Fruit fly (Drosophila melanogaster): ENCODE data around the gene CG32845.
A peak's percentile ranks its signal among the peaks of the same experiment; 100 is the strongest.

The CG32845 gene

DNA sequence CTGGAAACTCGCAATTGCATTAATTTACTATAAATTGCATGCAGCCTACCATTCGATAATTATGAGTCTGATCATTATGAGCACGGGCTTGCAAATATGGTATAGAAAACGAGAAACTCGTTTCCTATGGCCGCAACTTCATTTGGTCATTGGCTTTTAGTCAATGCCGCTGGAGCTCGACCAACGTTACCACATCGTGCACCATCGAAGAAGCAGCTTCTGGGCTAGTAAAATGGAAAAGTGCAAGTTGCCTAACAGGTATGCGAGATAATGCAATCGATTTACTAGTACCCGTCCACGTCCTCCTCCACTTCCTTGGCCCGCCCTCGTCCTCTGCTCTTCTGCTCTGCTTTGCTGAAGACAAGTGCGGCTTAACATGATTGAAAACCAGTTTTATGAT lies 11.1 kb upstream of the CG32845 start:
- no peak for TF ChIP-seq Hr83 (GFP tag; optimal IDR thresholded peaks at IDR 0.05; ENCODE audit: poor library complexity, severe bottlenecking)
- no peak for TF ChIP-seq Vsx2 (GFP tag; optimal IDR thresholded peaks at IDR 0.05; ENCODE audit: partially characterized antibody)
- no peak for TF ChIP-seq h (GFP tag; optimal IDR thresholded peaks at IDR 0.05)
- no peak for TF ChIP-seq Dfd (GFP tag; optimal IDR thresholded peaks at IDR 0.05)
- TF ChIP-seq GATAd (GFP tag; optimal IDR thresholded peaks at IDR 0.05): no peak
- TF ChIP-seq Abd-B (GFP tag; optimal IDR thresholded peaks at IDR 0.05): no peak
- TF ChIP-seq HLH106 (tag; optimal IDR thresholded peaks at IDR 0.05): no peak
- TF ChIP-seq Jra (GFP tag; optimal IDR thresholded peaks at IDR 0.05): no peak
- no peak for TF ChIP-seq dl (GFP tag; optimal IDR thresholded peaks at IDR 0.05; ENCODE audit: insufficient read depth in 1 of 2, partially characterized antibody in 2 of 2)

DNA sequence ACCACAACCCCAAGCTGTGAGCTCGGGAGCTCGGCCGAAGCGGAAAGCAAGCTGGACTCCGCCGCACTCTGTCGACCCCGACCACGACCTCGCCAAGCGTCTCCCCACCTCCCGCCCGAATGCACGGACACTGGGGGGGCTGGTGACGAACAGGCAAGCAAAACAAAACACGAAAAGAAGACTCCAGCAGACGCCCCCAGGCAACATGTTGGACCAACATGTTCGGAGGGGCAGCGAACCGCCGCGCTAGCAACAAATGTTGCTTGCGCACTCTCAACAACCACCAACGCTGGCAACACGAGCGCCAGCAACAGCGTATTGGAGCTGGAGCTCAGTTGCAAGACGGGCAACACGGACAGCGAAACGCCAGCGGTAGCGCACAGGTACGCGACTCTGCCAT lies 9.1 kb upstream of the CG32845 start:
- peak; percentile 16 for TF ChIP-seq Dif (GFP tag; optimal IDR thresholded peaks at IDR 0.05; ENCODE audit: partially characterized antibody)
- no peak for TF ChIP-seq Hr83 (GFP tag; optimal IDR thresholded peaks at IDR 0.05; ENCODE audit: poor library complexity, severe bottlenecking)
- peak; percentile 90 for TF ChIP-seq psq (GFP tag; optimal IDR thresholded peaks at IDR 0.05)
- TF ChIP-seq GATAd (GFP tag; optimal IDR thresholded peaks at IDR 0.05): no peak
- no peak for TF ChIP-seq N (GFP tag; optimal IDR thresholded peaks at IDR 0.05)

DNA sequence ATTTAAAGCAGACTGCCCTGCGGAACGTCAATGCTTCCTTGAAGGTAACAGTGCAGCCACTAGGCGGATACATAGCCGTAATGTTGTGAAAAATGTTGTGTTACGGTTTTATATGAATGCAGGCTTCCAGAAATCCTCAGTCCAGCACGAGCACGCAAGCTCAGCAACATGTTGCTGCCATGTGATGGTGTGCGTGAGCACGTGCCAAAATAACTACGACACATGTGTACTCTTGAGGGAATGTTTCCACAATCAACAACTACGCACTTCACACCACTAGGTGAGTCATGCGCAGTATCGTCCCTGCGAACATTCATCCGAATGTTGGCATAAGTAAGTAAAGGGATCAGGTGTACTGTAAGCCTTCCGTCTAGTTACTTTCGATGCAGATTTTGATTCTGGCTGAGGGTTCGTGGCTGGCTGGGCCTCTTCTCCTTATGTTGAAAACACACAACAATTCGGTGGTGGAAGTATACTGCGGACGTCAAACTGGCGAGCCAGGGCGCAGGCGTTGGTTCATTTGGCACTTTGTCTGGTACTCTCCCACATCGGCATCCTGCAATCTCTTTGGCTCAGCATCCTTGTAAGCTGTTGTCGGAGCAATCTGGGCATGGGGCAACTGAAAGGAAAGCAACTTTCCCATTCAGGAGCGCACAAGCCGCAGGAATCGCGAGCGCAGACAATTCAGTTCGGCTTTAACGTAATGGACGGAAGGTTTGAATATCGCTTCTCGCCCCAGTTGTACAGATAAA lies 3.7 kb upstream of the CG32845 start, which contains the start of gene RhoGEF3:
RhoGEF3 (plus strand) TSS at position 702 of the 752 bp plus-strand sequence.
- no peak for TF ChIP-seq Hr83 (GFP tag; optimal IDR thresholded peaks at IDR 0.05; ENCODE audit: poor library complexity, severe bottlenecking)

DNA sequence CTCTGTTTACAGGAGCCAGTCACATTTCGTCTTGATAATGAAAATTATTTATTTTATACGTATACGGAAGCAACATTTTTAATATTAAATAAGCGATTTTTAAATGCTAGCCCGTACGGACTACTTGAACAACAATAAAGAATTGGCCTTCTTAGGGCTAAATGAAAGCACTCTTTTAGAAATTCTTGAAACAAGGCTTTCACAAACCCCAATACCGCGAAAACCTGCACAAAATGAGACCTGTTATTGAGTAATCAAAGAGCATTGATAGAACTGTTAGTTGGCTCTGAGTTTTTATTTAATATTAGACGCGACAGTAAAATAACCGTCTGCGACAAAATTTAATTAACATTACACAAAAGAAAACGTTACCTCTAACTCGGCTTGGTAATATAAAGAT lies 1.7 kb upstream of the CG32845 start, which contains the start of gene ttm2:
ttm2 (plus strand) TSS at position 301 of the 400 bp plus-strand sequence.
- TF ChIP-seq brk (GFP tag; optimal IDR thresholded peaks at IDR 0.05) (no peak), Jra (GFP tag; optimal IDR thresholded peaks at IDR 0.05) (no peak), jim (GFP tag; optimal IDR thresholded peaks at IDR 0.05) (no peak), ey (GFP tag; optimal IDR thresholded peaks at IDR 0.05) (no peak)

DNA sequence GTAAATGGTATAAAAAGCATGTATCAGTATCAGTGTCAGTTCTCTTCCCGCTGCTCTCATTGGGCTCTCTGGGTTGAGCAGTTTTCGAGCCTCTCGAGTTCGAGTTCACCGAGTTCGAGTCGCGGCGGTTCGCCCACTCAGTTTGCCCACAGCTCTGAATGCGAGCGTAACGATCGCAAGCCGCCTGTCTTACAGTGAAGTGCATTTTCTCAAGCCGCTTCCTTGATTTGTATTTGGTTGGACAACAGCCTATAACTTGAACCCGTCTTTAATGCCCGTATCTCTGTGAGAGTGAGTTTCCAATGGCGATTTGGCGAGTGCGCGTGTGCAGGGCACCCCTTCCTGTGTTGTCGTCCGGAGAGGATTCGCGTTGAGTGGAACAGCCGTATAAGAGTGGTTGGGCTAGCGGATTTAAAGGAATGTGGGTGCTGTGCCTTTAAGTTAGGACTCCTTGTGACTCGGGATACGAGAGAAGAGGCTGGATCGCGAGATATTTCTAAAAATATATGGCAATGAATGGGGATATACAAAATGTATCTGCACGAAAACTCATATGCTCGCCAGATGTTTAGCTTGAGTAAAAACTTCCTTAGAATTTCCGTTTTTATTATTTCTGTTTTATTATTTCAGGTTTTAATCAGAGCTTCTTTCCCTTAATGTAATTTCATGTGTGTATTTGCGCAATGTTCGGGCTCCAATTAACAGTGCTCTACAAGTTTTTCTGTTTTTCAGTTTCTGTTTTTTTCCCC lies 1.5 kb downstream of the CG32845 start:
- peak; percentile 64 for TF ChIP-seq Dif (GFP tag; optimal IDR thresholded peaks at IDR 0.05; ENCODE audit: partially characterized antibody)
- TF ChIP-seq fru (GFP tag; optimal IDR thresholded peaks at IDR 0.05): no peak
- TF ChIP-seq dl (GFP tag; optimal IDR thresholded peaks at IDR 0.05; ENCODE audit: insufficient read depth in 1 of 2, partially characterized antibody in 2 of 2): peak; percentile 74
- TF ChIP-seq CG9705 (GFP tag; optimal IDR thresholded peaks at IDR 0.05): no peak
- peak; percentile 41 for TF ChIP-seq Hr83 (GFP tag; optimal IDR thresholded peaks at IDR 0.05; ENCODE audit: poor library complexity, severe bottlenecking)
- peak; percentile 15 for TF ChIP-seq br (GFP tag; optimal IDR thresholded peaks at IDR 0.05)
- TF ChIP-seq h (GFP tag; optimal IDR thresholded peaks at IDR 0.05): no peak
- peak; percentile 50 for TF ChIP-seq Jra (GFP tag; optimal IDR thresholded peaks at IDR 0.05)
- no peak for TF ChIP-seq Rel (GFP tag; optimal IDR thresholded peaks at IDR 0.05)
- peak; percentile 11 for TF ChIP-seq Rel (tag; optimal IDR thresholded peaks at IDR 0.05)
- no peak for TF ChIP-seq woc (GFP tag; optimal IDR thresholded peaks at IDR 0.05)
- peak; percentile 41 for TF ChIP-seq Vsx2 (GFP tag; optimal IDR thresholded peaks at IDR 0.05; ENCODE audit: partially characterized antibody)

DNA sequence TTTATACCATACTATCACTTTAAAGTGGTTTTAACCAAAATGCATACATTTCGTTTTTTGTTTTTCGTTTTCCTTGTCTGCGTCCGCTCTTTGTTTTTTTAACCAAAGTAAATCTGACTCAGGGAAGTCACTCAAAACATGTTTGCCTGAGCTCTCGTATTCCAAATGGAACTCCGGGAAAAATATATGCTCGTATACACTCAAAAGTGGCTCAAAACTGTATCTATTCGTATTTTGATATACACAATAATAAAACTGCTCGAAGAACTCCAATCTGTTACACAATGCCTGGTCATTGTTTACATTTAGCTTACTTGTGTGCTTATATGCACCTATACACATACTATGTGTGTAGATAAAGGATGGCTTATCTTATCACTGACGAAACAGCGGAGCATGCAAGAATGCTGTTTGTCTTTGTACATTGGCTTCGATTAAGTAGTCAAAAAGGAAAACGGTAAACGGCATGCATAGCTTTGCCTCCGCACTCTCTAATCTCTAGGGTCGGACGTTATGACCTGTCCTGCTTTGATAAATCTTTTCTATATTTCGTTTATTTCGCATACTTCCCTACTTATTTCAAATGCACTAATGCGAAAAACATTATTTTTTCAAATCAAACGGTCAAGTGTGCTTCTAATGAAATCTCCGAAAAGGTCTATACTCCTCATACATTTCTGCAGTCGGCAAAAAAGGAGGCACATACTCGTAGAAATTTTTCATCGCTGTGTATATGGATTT lies 2.3 kb downstream of the CG32845 start, which contains the start of gene miple2:
miple2 (plus strand) TSS at position 441 of the 741 bp plus-strand sequence.
- TF ChIP-seq psq (GFP tag; optimal IDR thresholded peaks at IDR 0.05): peak; percentile 45
- TF ChIP-seq GATAd (GFP tag; optimal IDR thresholded peaks at IDR 0.05): no peak
- no peak for TF ChIP-seq jim (GFP tag; optimal IDR thresholded peaks at IDR 0.05)
- peak; percentile 50 for TF ChIP-seq HLH106 (tag; optimal IDR thresholded peaks at IDR 0.05)
- peak; percentile 58 for TF ChIP-seq CrebA (GFP tag; optimal IDR thresholded peaks at IDR 0.05; ENCODE audit: borderline replicate concordance)
- TF ChIP-seq Jra (GFP tag; optimal IDR thresholded peaks at IDR 0.05): no peak
- TF ChIP-seq OdsH (GFP tag; optimal IDR thresholded peaks at IDR 0.05): peak; percentile 67
- TF ChIP-seq Rel (GFP tag; optimal IDR thresholded peaks at IDR 0.05): peak; percentile 53
- TF ChIP-seq Rel (tag; optimal IDR thresholded peaks at IDR 0.05): no peak
- peak in 1 of 2 experiments; percentile 64 for TF ChIP-seq foxo (GFP tag; optimal IDR thresholded peaks at IDR 0.05)
- peak; percentile 35 for TF ChIP-seq br (GFP tag; optimal IDR thresholded peaks at IDR 0.05)
- TF ChIP-seq CG9705 (GFP tag; optimal IDR thresholded peaks at IDR 0.05): no peak
- no peak for TF ChIP-seq lola (GFP tag; optimal IDR thresholded peaks at IDR 0.05)
- TF ChIP-seq dmrt93B (GFP tag; optimal IDR thresholded peaks at IDR 0.05): peak; percentile 43
- TF ChIP-seq h (GFP tag; optimal IDR thresholded peaks at IDR 0.05): peak; percentile 70
- TF ChIP-seq sage (GFP tag; optimal IDR thresholded peaks at IDR 0.05): peak; percentile 49
- no peak for TF ChIP-seq Abd-B (GFP tag; optimal IDR thresholded peaks at IDR 0.05)
- TF ChIP-seq pan (optimal IDR thresholded peaks at IDR 0.05): no peak
- no peak for TF ChIP-seq Hr78 (GFP tag; optimal IDR thresholded peaks at IDR 0.05)
- no peak for TF ChIP-seq N (GFP tag; optimal IDR thresholded peaks at IDR 0.05)
- TF ChIP-seq woc (GFP tag; optimal IDR thresholded peaks at IDR 0.05): peak; percentile 52
- TF ChIP-seq usp (GFP tag; optimal IDR thresholded peaks at IDR 0.05): no peak
- TF ChIP-seq Myc (optimal IDR thresholded peaks at IDR 0.05): no peak
- TF ChIP-seq ey (GFP tag; optimal IDR thresholded peaks at IDR 0.05): peak; percentile 61
- TF ChIP-seq sv (GFP tag; optimal IDR thresholded peaks at IDR 0.05): peak; percentile 25
- no peak for TF ChIP-seq CG32264 (GFP tag; optimal IDR thresholded peaks at IDR 0.05)

Data from whole organism, wandering third instar larva.